Worm (Caenorhabditis elegans) whole organism, early embryonic: ENCODE measurements around the gene cct-3.

Experiments
- ama-1 ChIP-seq: fragments of 150-350 bp; optimal IDR thresholded peaks from 2 replicates; lab custom pipeline; 2014
- flt-1 ChIP-seq: fragments of 200-800 bp; sonication (Bioruptor generic); IDR thresholded peaks from 2 replicates; pipeline ENCODE4 v1.3.6; 2022; ENCODE audit warnings: missing genetic modification characterization, missing compliant biosample characterization
- hmbx-1 ChIP-seq: sonication (generic microtip); optimal IDR thresholded peaks from 2 replicates; lab custom pipeline; 2016; ENCODE audit warnings: mild to moderate bottlenecking, missing genetic modification characterization, missing compliant biosample characterization
- tra-4 ChIP-seq: sonication (generic microtip); optimal IDR thresholded peaks from 2 replicates; lab custom pipeline; 2017; ENCODE audit warnings: missing genetic modification characterization, missing compliant biosample characterization

DNA sequence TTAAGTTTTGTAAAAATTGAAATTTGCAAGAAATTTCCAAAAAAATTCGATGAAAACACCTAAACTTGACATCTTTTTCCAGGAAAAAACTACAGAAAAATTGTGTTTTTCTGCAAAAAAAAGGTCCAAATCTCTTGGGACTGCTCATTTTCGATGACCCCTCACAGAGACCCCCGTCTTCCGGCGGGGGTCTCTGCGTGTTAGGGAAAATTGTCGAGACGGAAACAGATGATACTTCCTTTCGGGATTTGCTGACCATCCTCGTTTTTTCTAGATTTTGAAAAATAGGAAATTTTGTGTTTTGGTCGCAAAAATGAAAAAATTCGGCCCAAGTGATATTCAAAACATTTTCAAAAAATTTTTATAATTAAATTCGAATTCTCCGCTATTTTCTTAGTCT, 42.0 kb upstream of the cct-3 start:
- TF ChIP-seq tra-4 (tag; lab: Kevin White, UChicago) (no peak), hmbx-1 (tag; lab: Kevin White, UChicago) (no peak), ama-1 (lab: Kevin White, UChicago) (no peak), flt-1 (GFP tag; lab: Robert Waterston, UW) (no peak)
